Fruit fly (Drosophila melanogaster) whole organism: ENCODE results near the gene CG32641.

Source experiments
- Dll ChIP-seq: fragments of >200 bp; optimal IDR thresholded peaks from 2 replicates; lab custom pipeline; 2017
- EcR ChIP-seq, 2 experiments: fragments of >200 bp; optimal IDR thresholded peaks; 2 replicates each; lab custom pipeline; 2017; ENCODE audit warnings: missing biosample characterization in 2 of 2, missing genetic modification characterization in 2 of 2, missing genetic modification reagents in 2 of 2
- pan ChIP-seq: fragments of >200 bp; optimal IDR thresholded peaks from 2 replicates; lab custom pipeline; 2017
- usp ChIP-seq: fragments of >200 bp; optimal IDR thresholded peaks from 2 replicates; lab custom pipeline; 2017; ENCODE audit warnings: missing biosample characterization, missing genetic modification characterization, mixed read lengths

DNA sequence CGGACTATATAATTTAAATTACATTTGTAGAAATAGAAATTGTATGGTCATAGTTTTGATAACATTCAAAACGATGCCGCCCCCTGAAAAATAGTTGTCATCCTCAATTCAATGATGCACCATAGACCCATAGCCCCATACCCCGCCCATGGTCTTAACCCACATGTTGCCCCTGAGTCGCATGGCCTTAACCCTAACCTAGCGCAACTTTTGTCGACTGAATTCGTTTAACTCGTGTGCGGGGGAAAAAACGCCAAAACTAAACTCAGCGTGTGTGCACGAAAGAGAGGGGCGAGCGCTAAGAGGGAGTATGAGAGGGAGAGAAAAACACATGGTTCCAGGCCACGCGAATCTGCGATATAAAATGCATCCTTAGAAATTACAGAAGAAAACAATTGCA lies 26.2 kb downstream of the CG32641 start:
- TF ChIP-seq usp (GFP tag; lab: Kevin White, UChicago) (no peak), EcR (GFP tag; optimal IDR thresholded peaks at IDR 0.05; lab: Kevin White, UChicago) (no peak), pan (no peak), Dll (lab: Kevin White, UChicago) (no peak)
